Worm (Caenorhabditis elegans) whole organism, young adult: ENCODE data around the gene wrt-8.
"Not testable (repeated sequence)": the region's sequence is repeated elsewhere in the genome, so short reads cannot be mapped to it uniquely, and the experiment has no call there.

Experiments used
- B0019.2 ChIP-seq: fragments of 200-800 bp; sonication (Bioruptor generic); conservative IDR thresholded peaks from 2 replicates; pipeline ENCODE4 v1.3.6; 2022; ENCODE audit warnings: missing genetic modification reagents, missing genetic modification characterization, missing compliant biosample characterization
- C17E4.6 ChIP-seq: fragments of 200-800 bp; sonication (Bioruptor generic); IDR thresholded peaks from 2 replicates; pipeline ENCODE4 v1.3.6; 2022; ENCODE audit warnings: missing genetic modification reagents, missing genetic modification characterization, missing compliant biosample characterization
- D2030.7 ChIP-seq: fragments of 200-800 bp; sonication (Bioruptor generic); IDR thresholded peaks from 2 replicates; pipeline ENCODE4 v1.3.6; 2022; ENCODE audit warnings: missing genetic modification reagents, missing genetic modification characterization, missing compliant biosample characterization
- F33H1.4 ChIP-seq: fragments of 200-800 bp; sonication (Bioruptor generic); IDR thresholded peaks from 2 replicates; pipeline ENCODE4 v1.3.6; 2022; ENCODE audit warnings: missing genetic modification reagents, missing genetic modification characterization, missing compliant biosample characterization
- F39B2.1 ChIP-seq: fragments of 200-800 bp; sonication (Bioruptor generic); IDR thresholded peaks from 2 replicates; pipeline ENCODE4 v1.3.6; 2022; ENCODE audit warnings: missing genetic modification reagents, missing genetic modification characterization, missing compliant biosample characterization
- K12H6.12 ChIP-seq: fragments of 200-800 bp; sonication (Bioruptor generic); optimal IDR thresholded peaks from 2 replicates; lab custom pipeline; 2018; ENCODE audit warnings: mild to moderate bottlenecking, missing genetic modification characterization, missing compliant biosample characterization
- Y53F4B.3 ChIP-seq: fragments of 200-800 bp; sonication (Bioruptor generic); IDR thresholded peaks from 2 replicates; pipeline ENCODE4 v1.3.6; 2022; ENCODE audit warnings: missing genetic modification reagents, missing genetic modification characterization, missing compliant biosample characterization
- Y53G8AR.9 ChIP-seq: fragments of 200-800 bp; sonication (Bioruptor generic); conservative IDR thresholded peaks from 2 replicates; pipeline ENCODE4 v1.3.6; 2022; ENCODE audit warnings: missing genetic modification reagents, missing genetic modification characterization, missing compliant biosample characterization
- Y56A3A.18 ChIP-seq: fragments of 200-800 bp; sonication (Bioruptor generic); IDR thresholded peaks from 2 replicates; pipeline ENCODE4 v1.3.6; 2022; ENCODE audit warnings: missing genetic modification reagents, missing genetic modification characterization, missing compliant biosample characterization
- Y67H2A.10 ChIP-seq: fragments of 200-800 bp; sonication (Bioruptor generic); conservative IDR thresholded peaks from 2 replicates; pipeline ENCODE4 v1.3.6; 2022; ENCODE audit warnings: missing genetic modification reagents, missing genetic modification characterization, missing compliant biosample characterization
- Y79H2A.3 ChIP-seq: fragments of 200-800 bp; sonication (Bioruptor generic); conservative IDR thresholded peaks from 2 replicates; pipeline ENCODE4 v1.3.6; 2022; ENCODE audit warnings: missing genetic modification reagents, missing genetic modification characterization, missing compliant biosample characterization
- Y95B8A.8 ChIP-seq: fragments of 200-800 bp; sonication (Bioruptor generic); IDR thresholded peaks from 2 replicates; pipeline ENCODE4 v1.3.6; 2022; ENCODE audit warnings: missing genetic modification reagents, missing genetic modification characterization, missing compliant biosample characterization
- aptf-3 ChIP-seq: fragments of 200-800 bp; sonication (Bioruptor generic); IDR thresholded peaks from 2 replicates; pipeline ENCODE4 v1.3.6; 2022; ENCODE audit warnings: missing genetic modification characterization, missing compliant biosample characterization
- attf-6 ChIP-seq: fragments of 200-800 bp; sonication (Bioruptor generic); IDR thresholded peaks from 2 replicates; pipeline ENCODE4 v1.3.6; 2022; ENCODE audit warnings: missing genetic modification reagents, missing genetic modification characterization, missing compliant biosample characterization
- cebp-1 ChIP-seq, 2 experiments: fragments of 200-800 bp in 1 of 2; sonication (Bioruptor generic) in 1 of 2; sonication (generic microtip) in 1 of 2; IDR thresholded peaks in 1 of 2; optimal IDR thresholded peaks in 1 of 2; 2 replicates each; pipeline versions ENCODE4 v1.3.6 to Lab custom; 2017 to 2022; ENCODE audit warnings: missing compliant biosample characterization in 2 of 2, missing genetic modification characterization in 2 of 2, mild to moderate bottlenecking in 1 of 2, missing genetic modification reagents in 1 of 2, moderate library complexity in 1 of 2
- cebp-2 ChIP-seq: fragments of 200-800 bp; sonication (Bioruptor generic); IDR thresholded peaks from 2 replicates; pipeline ENCODE4 v1.3.6; 2022; ENCODE audit warnings: missing genetic modification characterization, missing compliant biosample characterization
- ceh-100 ChIP-seq: fragments of 200-800 bp; sonication (Bioruptor generic); IDR thresholded peaks from 2 replicates; pipeline ENCODE4 v1.3.6; 2022; ENCODE audit warnings: missing genetic modification reagents, missing genetic modification characterization, missing compliant biosample characterization
- ceh-58 ChIP-seq: fragments of 200-800 bp; sonication (Bioruptor generic); IDR thresholded peaks from 2 replicates; pipeline ENCODE4 v1.3.6; 2022; ENCODE audit warnings: missing genetic modification characterization, missing compliant biosample characterization
- ceh-91 ChIP-seq: fragments of 200-800 bp; sonication (Bioruptor generic); IDR thresholded peaks from 2 replicates; pipeline ENCODE4 v1.3.6; 2022; ENCODE audit warnings: missing genetic modification reagents, missing genetic modification characterization, missing compliant biosample characterization
- dox-1 ChIP-seq: fragments of 200-800 bp; sonication (Bioruptor generic); IDR thresholded peaks from 2 replicates; pipeline ENCODE4 v1.3.6; 2022; ENCODE audit warnings: missing genetic modification reagents, missing genetic modification characterization, missing compliant biosample characterization
- dpl-1 ChIP-seq: fragments of 150-350 bp; optimal IDR thresholded peaks from 2 replicates; lab custom pipeline; 2014; ENCODE audit warnings: missing biosample characterization, missing genetic modification reagents, missing genetic modification characterization
- egrh-3 ChIP-seq: fragments of 200-800 bp; sonication (Bioruptor generic); IDR thresholded peaks from 2 replicates; pipeline ENCODE4 v1.3.6; 2022; ENCODE audit warnings: missing genetic modification reagents, missing genetic modification characterization, missing compliant biosample characterization
- ekl-4 ChIP-seq: fragments of 200-800 bp; sonication (Bioruptor generic); IDR thresholded peaks from 2 replicates; pipeline ENCODE4 v1.3.6; 2022; ENCODE audit warnings: missing genetic modification reagents, missing genetic modification characterization, missing compliant biosample characterization
- hmg-1.2 ChIP-seq: fragments of 200-800 bp; sonication (Bioruptor generic); IDR thresholded peaks from 2 replicates; pipeline ENCODE4 v1.3.6; 2022; ENCODE audit warnings: missing genetic modification reagents, missing genetic modification characterization, missing compliant biosample characterization
- hsf-1 ChIP-seq: fragments of 200-800 bp; sonication (Bioruptor generic); IDR thresholded peaks from 2 replicates; pipeline ENCODE4 v1.3.6; 2022; ENCODE audit warnings: missing genetic modification reagents, missing genetic modification characterization, missing compliant biosample characterization
- lin-26 ChIP-seq: fragments of 200-800 bp; sonication (Bioruptor generic); IDR thresholded peaks from 2 replicates; pipeline ENCODE4 v1.3.6; 2022; ENCODE audit warnings: missing genetic modification reagents, missing genetic modification characterization, missing compliant biosample characterization
- lsl-1 ChIP-seq: fragments of 200-800 bp; sonication (Bioruptor generic); optimal IDR thresholded peaks from 2 replicates; lab custom pipeline; 2018; ENCODE audit warnings: mild to moderate bottlenecking, missing genetic modification characterization, moderate library complexity, missing compliant biosample characterization
- madf-3 ChIP-seq: fragments of 200-800 bp; sonication (Bioruptor generic); IDR thresholded peaks from 2 replicates; pipeline ENCODE4 v1.3.6; 2022; ENCODE audit warnings: missing genetic modification reagents, missing genetic modification characterization, missing compliant biosample characterization
- madf-6 ChIP-seq: fragments of 200-800 bp; sonication (Bioruptor generic); IDR thresholded peaks from 2 replicates; pipeline ENCODE4 v1.3.6; 2022; ENCODE audit warnings: missing genetic modification reagents, missing genetic modification characterization, missing compliant biosample characterization
- mcd-1 ChIP-seq: fragments of 200-800 bp; sonication (Bioruptor generic); IDR thresholded peaks from 2 replicates; pipeline ENCODE4 v1.3.6; 2022; ENCODE audit warnings: missing genetic modification reagents, missing genetic modification characterization, missing compliant biosample characterization
- mel-28 ChIP-seq: sonication (generic microtip); optimal IDR thresholded peaks from 2 replicates; lab custom pipeline; 2016; ENCODE audit warnings: borderline replicate concordance, mild to moderate bottlenecking, missing genetic modification characterization, missing compliant biosample characterization
- nfyb-1 ChIP-seq: fragments of 200-800 bp; sonication (Bioruptor generic); IDR thresholded peaks from 2 replicates; pipeline ENCODE4 v1.3.6; 2022; ENCODE audit warnings: missing genetic modification reagents, missing genetic modification characterization, missing compliant biosample characterization
- nhr-80 ChIP-seq: sonication (generic microtip); optimal IDR thresholded peaks from 2 replicates; lab custom pipeline; 2016; ENCODE audit warnings: missing genetic modification characterization, missing compliant biosample characterization
- pbrm-1 ChIP-seq: fragments of 200-800 bp; sonication (Bioruptor generic); IDR thresholded peaks from 2 replicates; pipeline ENCODE4 v1.3.6; 2022; ENCODE audit warnings: missing genetic modification reagents, missing genetic modification characterization, missing compliant biosample characterization
- rcor-1 ChIP-seq: fragments of 200-800 bp; sonication (Bioruptor generic); IDR thresholded peaks from 2 replicates; pipeline ENCODE4 v1.3.6; 2022; ENCODE audit warnings: missing genetic modification reagents, missing genetic modification characterization, missing compliant biosample characterization
- rpc-1 ChIP-seq, 2 experiments: fragments of 150-350 bp in 1 of 2; sonication (generic microtip) in 1 of 2; optimal IDR thresholded peaks; 2 replicates each; lab custom pipeline; 2014 to 2018; ENCODE audit warnings: missing biosample characterization in 1 of 2, missing genetic modification characterization in 1 of 2, missing genetic modification reagents in 1 of 2, missing genotype in 1 of 2
- tbp1 ChIP-seq: fragments of 200-800 bp; sonication (Bioruptor generic); optimal IDR thresholded peaks from 2 replicates; lab custom pipeline; 2018; ENCODE audit warnings: mild to moderate bottlenecking, missing genetic modification characterization, missing compliant biosample characterization
- ztf-25 ChIP-seq: fragments of 200-800 bp; sonication (Bioruptor generic); IDR thresholded peaks from 2 replicates; pipeline ENCODE4 v1.3.6; 2022; ENCODE audit warnings: missing genetic modification reagents, missing genetic modification characterization, missing compliant biosample characterization
- ztf-28 ChIP-seq: fragments of 200-800 bp; sonication (Bioruptor generic); IDR thresholded peaks from 2 replicates; pipeline ENCODE4 v1.3.6; 2022; ENCODE audit warnings: missing genetic modification reagents, missing genetic modification characterization, missing compliant biosample characterization

Gene wrt-8

DNA sequence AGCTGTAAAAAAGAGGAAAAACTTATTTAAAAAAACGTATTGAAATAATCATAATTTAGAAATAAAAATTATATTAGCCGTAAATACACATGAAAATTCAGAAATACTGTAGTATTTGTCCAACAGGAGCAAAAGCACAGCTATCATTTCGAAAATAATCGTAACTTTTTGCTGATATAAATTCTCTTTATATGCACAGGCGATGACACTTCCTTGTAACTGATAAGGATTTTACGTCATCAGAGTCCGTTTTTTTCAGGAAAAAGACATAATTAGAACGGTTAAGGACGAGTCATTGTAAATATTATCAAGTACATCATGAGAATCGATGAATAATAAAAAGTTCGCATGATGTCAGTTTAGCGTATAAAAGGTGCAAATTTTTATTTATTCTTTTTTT, 21.0 kb downstream of the wrt-8 start:
- no peak for TF ChIP-seq dpl-1
- peak; percentile 23 for TF ChIP-seq nhr-80 (tag; lab: Kevin White, UChicago)

DNA sequence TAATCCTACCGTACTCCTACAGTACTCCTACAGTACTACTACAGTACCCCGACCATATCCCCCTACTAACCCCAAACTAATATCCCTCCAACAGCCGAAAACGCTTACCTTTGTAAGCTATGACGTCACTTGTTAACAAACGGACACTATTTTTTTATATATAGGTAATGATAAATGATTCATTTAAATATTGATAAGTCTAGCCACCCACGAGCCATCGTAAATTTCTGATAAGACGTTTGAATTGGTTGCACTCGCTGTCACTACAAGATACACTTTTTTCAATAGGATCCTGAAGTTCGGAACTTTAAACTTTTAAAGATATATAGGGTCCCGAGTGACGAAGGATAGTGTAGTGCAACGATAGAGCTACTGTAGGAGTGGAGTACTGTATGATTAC, 21.7 kb downstream of the wrt-8 start, which contains the start of gene nhr-247:
Gene nhr-247 (plus strand): TSS at position 330 of the 400 bp plus-strand sequence.
- not testable (repeated sequence) for TF ChIP-seq mcd-1 (GFP tag; lab: Robert Waterston, UW); K12H6.12; ztf-25 (GFP tag; lab: Robert Waterston, UW)
- TF ChIP-seq, all 124 proteins: peak for 0; not testable (repeated sequence) for 124

ce11 chrV:15321912-15322311, 22.5 kb downstream of the wrt-8 start:
- peak; percentile 68 for TF ChIP-seq F33H1.4 (GFP tag; lab: Robert Waterston, UW)
- 0 out of 2 replicates have a peak, but pooled peaks have one; percentile 7 for TF ChIP-seq ztf-28
- peak; percentile 80 for TF ChIP-seq egrh-3 (GFP tag; lab: Robert Waterston, UW)

- TF ChIP-seq ekl-4 (GFP tag; lab: Robert Waterston, UW), result peak; percentile 95
- peak; percentile 83 for TF ChIP-seq Y56A3A.18 (GFP tag; lab: Robert Waterston, UW)
- peak; percentile 15 for TF ChIP-seq mel-28 (tag; lab: Kevin White, UChicago)
- peak; percentile 86 for TF ChIP-seq nfyb-1 (GFP tag; lab: Robert Waterston, UW)
- TF ChIP-seq cebp-2 (GFP tag; lab: Robert Waterston, UW), result 0 out of 2 replicates have a peak, but pooled peaks have one; percentile 22
- peak; percentile 77 for TF ChIP-seq ceh-100 (GFP tag; lab: Robert Waterston, UW)
- peak; percentile 39; the same call in 1 of the 2 replicates for TF ChIP-seq C17E4.6 (GFP tag; lab: Robert Waterston, UW)
- peak; percentile 42; the same call in 1 of the 2 replicates for TF ChIP-seq ztf-25 (GFP tag; lab: Robert Waterston, UW)
- peak; percentile 87 for TF ChIP-seq rcor-1
- peak; percentile 94 for TF ChIP-seq ceh-58 (GFP tag; lab: Robert Waterston, UW)
- TF ChIP-seq D2030.7 (GFP tag; lab: Robert Waterston, UW), result peak; percentile 85; the same call in 1 of the 2 replicates
- TF ChIP-seq madf-6, result peak; percentile 83
- 0 out of 2 replicates have a peak, but pooled peaks have one; percentile 32 for TF ChIP-seq ceh-91
- TF ChIP-seq Y95B8A.8, result peak; percentile 87; the same call in 1 of the 2 replicates
- peak; percentile 88 for TF ChIP-seq aptf-3 (GFP tag; lab: Robert Waterston, UW)
- peak; percentile 99 for TF ChIP-seq dox-1 (GFP tag; lab: Robert Waterston, UW)
- TF ChIP-seq F39B2.1 (GFP tag; lab: Robert Waterston, UW), result peak; percentile 79
- peak; percentile 88 for TF ChIP-seq Y79H2A.3
- TF ChIP-seq madf-3 (GFP tag; lab: Robert Waterston, UW), result peak; percentile 93
- peak; percentile 57; the same call in 1 of the 2 replicates for TF ChIP-seq cebp-1 (GFP tag; IDR thresholded peaks at IDR 0.05; lab: Robert Waterston, UW)
- TF ChIP-seq cebp-1, rpc-1 (tag; optimal IDR thresholded peaks at IDR 0.05; lab: Kevin White, UChicago): not testable (repeated sequence)
- TF ChIP-seq ztf-28, result peak; percentile 73; the same call in 1 of the 2 replicates
- TF ChIP-seq hsf-1 (GFP tag; lab: Robert Waterston, UW), result peak; percentile 99
- peak; percentile 87 for TF ChIP-seq pbrm-1 (GFP tag; lab: Robert Waterston, UW)
- TF ChIP-seq Y67H2A.10, result 0 out of 2 replicates have a peak, but pooled peaks have one; percentile 47
- peak; percentile 82 for TF ChIP-seq attf-6 (GFP tag; lab: Robert Waterston, UW)
- TF ChIP-seq egrh-3 (GFP tag; lab: Robert Waterston, UW), result peak; percentile 96
- peak; percentile 83; the same call in 1 of the 2 replicates for TF ChIP-seq lin-26 (GFP tag; lab: Robert Waterston, UW)
- peak; percentile 9 for TF ChIP-seq tbp1 (GFP tag; lab: Kevin White, UChicago)
- peak; percentile 26 for TF ChIP-seq rpc-1 (optimal IDR thresholded peaks at IDR 0.05; lab: Kevin White, UChicago)
- peak; percentile 50; the same call in 1 of the 2 replicates for TF ChIP-seq B0019.2
- TF ChIP-seq lsl-1 (GFP tag; lab: Kevin White, UChicago), result peak; percentile 16
- TF ChIP-seq Y53G8AR.9 (GFP tag; lab: Robert Waterston, UW), result peak; percentile 76; the same call in 1 of the 2 replicates
- TF ChIP-seq Y53F4B.3, result peak; percentile 69
- TF ChIP-seq hmg-1.2, result 0 out of 2 replicates have a peak, but pooled peaks have one; percentile 13
- peak; percentile 23; the same call in 1 of the 2 replicates for TF ChIP-seq F33H1.4 (GFP tag; lab: Robert Waterston, UW)
These were observed 23.5 kb downstream of the wrt-8 start for ce11 chrV:15320756-15321332.
